Fruit fly (Drosophila melanogaster) whole organism, embryonic: ENCODE data around the gene Cyp303a1.

Source experiments
- ATbp ChIP-seq: fragments of 200-800 bp; sonication (Bioruptor generic); optimal IDR thresholded peaks from 2 replicates; lab custom pipeline; 2017; ENCODE audit warnings: missing biosample characterization, mild to moderate bottlenecking, missing genetic modification characterization, missing genetic modification reagents
- Aef1 ChIP-seq: fragments of 200-800 bp; sonication (Bioruptor generic); IDR thresholded peaks from 3 replicates; pipeline ENCODE4 v1.3.6; 2022; ENCODE audit warnings: missing biosample characterization, missing genetic modification characterization
- CG10321 ChIP-seq: fragments of 200-800 bp; sonication (Bioruptor generic); IDR thresholded peaks from 2 replicates; pipeline ENCODE4 v1.3.6; 2022; ENCODE audit warnings: missing biosample characterization, missing genetic modification characterization
- CG10543 ChIP-seq: fragments of 200-800 bp; sonication (Bioruptor generic); optimal IDR thresholded peaks from 3 replicates; lab custom pipeline; 2017; ENCODE audit warnings: missing biosample characterization, mild to moderate bottlenecking, missing genetic modification characterization, moderate library complexity
- CG11695 ChIP-seq: fragments of 200-800 bp; sonication (Bioruptor generic); IDR thresholded peaks from 3 replicates; pipeline ENCODE4 v1.3.6; 2022; ENCODE audit warnings: missing biosample characterization, missing genetic modification characterization
- CG12391 ChIP-seq: fragments of 200-800 bp; sonication (Bioruptor generic); optimal IDR thresholded peaks from 3 replicates; lab custom pipeline; 2018; ENCODE audit warnings: missing biosample characterization, mild to moderate bottlenecking, missing genetic modification characterization, moderate library complexity
- CG12769 ChIP-seq: fragments of 200-800 bp; sonication (Bioruptor generic); optimal IDR thresholded peaks from 2 replicates; lab custom pipeline; 2019; ENCODE audit warnings: missing biosample characterization, mild to moderate bottlenecking, missing genetic modification characterization, moderate library complexity
- CG15514 ChIP-seq: fragments of 200-800 bp; sonication (Bioruptor generic); optimal IDR thresholded peaks from 3 replicates; lab custom pipeline; 2017; ENCODE audit warnings: missing biosample characterization, missing genetic modification characterization, mild to moderate bottlenecking, moderate library complexity, missing genetic modification reagents
- CG16815 ChIP-seq: fragments of 200-800 bp; sonication (Bioruptor generic); optimal IDR thresholded peaks from 3 replicates; lab custom pipeline; 2017; ENCODE audit warnings: missing biosample characterization, mild to moderate bottlenecking, missing genetic modification characterization
- CG2712 ChIP-seq: fragments of 200-800 bp; optimal IDR thresholded peaks from 3 replicates; lab custom pipeline; 2019; ENCODE audit warnings: missing biosample characterization, mild to moderate bottlenecking, missing genetic modification characterization, moderate library complexity
- CG31441 ChIP-seq: fragments of 200-800 bp; sonication (Bioruptor generic); IDR thresholded peaks from 2 replicates; pipeline ENCODE4 v1.3.6; 2022; ENCODE audit warnings: missing biosample characterization, missing genetic modification characterization
- CG34376 ChIP-seq: fragments of 200-800 bp; sonication (Bioruptor generic); optimal IDR thresholded peaks from 2 replicates; lab custom pipeline; 2018; ENCODE audit warnings: missing biosample characterization, mild to moderate bottlenecking, missing genetic modification characterization
- CG42726 ChIP-seq: fragments of 200-800 bp; sonication (Bioruptor generic); IDR thresholded peaks from 2 replicates; pipeline ENCODE4 v1.3.6; 2022; ENCODE audit warnings: missing biosample characterization, missing genetic modification characterization; ENCODE audit not compliant: partially characterized antibody
- CG4328 ChIP-seq: fragments of 200-800 bp; sonication (Bioruptor generic); optimal IDR thresholded peaks from 3 replicates; lab custom pipeline; 2017; ENCODE audit warnings: missing biosample characterization, missing genetic modification reagents, missing genetic modification characterization
- CG9876 ChIP-seq: fragments of 200-800 bp; sonication (Bioruptor generic); optimal IDR thresholded peaks from 2 replicates; lab custom pipeline; 2016; ENCODE audit warnings: missing biosample characterization, missing genetic modification characterization
- CoRest ChIP-seq: fragments of 200-800 bp; sonication (Bioruptor generic); optimal IDR thresholded peaks from 3 replicates; lab custom pipeline; 2018; ENCODE audit warnings: missing biosample characterization, mild to moderate bottlenecking, missing genetic modification characterization, moderate library complexity
- D19A ChIP-seq: fragments of 200-800 bp; optimal IDR thresholded peaks from 3 replicates; lab custom pipeline; 2019; ENCODE audit warnings: missing biosample characterization, mild to moderate bottlenecking, missing genetic modification characterization, moderate library complexity
- E2f1 ChIP-seq: fragments of 200-800 bp; sonication (Bioruptor generic); IDR thresholded peaks from 2 replicates; pipeline ENCODE4 v1.3.6; 2022; ENCODE audit warnings: missing biosample characterization, missing genetic modification characterization
- GATAe ChIP-seq: fragments of 200-800 bp; sonication (Bioruptor generic); conservative IDR thresholded peaks from 2 replicates; pipeline ENCODE4 v1.3.6; 2022; ENCODE audit warnings: missing biosample characterization, missing genetic modification characterization
- H15 ChIP-seq: fragments of 200-800 bp; sonication (Bioruptor generic); IDR thresholded peaks from 3 replicates; pipeline ENCODE4 v1.3.6; 2022; ENCODE audit warnings: missing biosample characterization, missing genetic modification characterization
- Hr51 ChIP-seq, 2 experiments: fragments of 200-800 bp; sonication (Bioruptor generic); optimal IDR thresholded peaks; 2 replicates in 1 of 2; 3 replicates in 1 of 2; lab custom pipeline; 2016 to 2018; ENCODE audit warnings: missing biosample characterization in 2 of 2, missing genetic modification characterization in 2 of 2, mild to moderate bottlenecking in 1 of 2, moderate library complexity in 1 of 2
- Hr78 ChIP-seq, 2 experiments: fragments of 200-800 bp in 1 of 2; fragments of >200 bp in 1 of 2; sonication (Bioruptor generic) in 1 of 2; optimal IDR thresholded peaks; 2 replicates each; lab custom pipeline; 2017 to 2019; ENCODE audit warnings: missing biosample characterization in 2 of 2, missing genetic modification characterization in 2 of 2, mild to moderate bottlenecking in 1 of 2, moderate library complexity in 1 of 2
- MBD-R2 ChIP-seq: fragments of 200-800 bp; sonication (Bioruptor generic); IDR thresholded peaks from 2 replicates; pipeline ENCODE4 v1.3.6; 2022; ENCODE audit warnings: missing biosample characterization, missing genetic modification characterization
- Meics ChIP-seq: fragments of 200-800 bp; sonication (Bioruptor generic); optimal IDR thresholded peaks from 2 replicates; lab custom pipeline; 2017; ENCODE audit warnings: missing biosample characterization, mild to moderate bottlenecking, missing genetic modification characterization
- Myb ChIP-seq: fragments of 200-800 bp; sonication (Bioruptor generic); optimal IDR thresholded peaks from 2 replicates; lab custom pipeline; 2016; ENCODE audit warnings: missing biosample characterization, missing genetic modification characterization
- Oli ChIP-seq: fragments of 200-800 bp; sonication (Bioruptor generic); optimal IDR thresholded peaks from 2 replicates; lab custom pipeline; 2018; ENCODE audit warnings: missing biosample characterization, mild to moderate bottlenecking, missing genetic modification characterization, moderate library complexity
- Pdp1 ChIP-seq, 2 experiments: fragments of 200-800 bp; sonication (Bioruptor generic); optimal IDR thresholded peaks; 3 replicates each; lab custom pipeline; 2016; ENCODE audit warnings: missing biosample characterization in 2 of 2, missing genetic modification characterization in 2 of 2, mild to moderate bottlenecking in 1 of 2, moderate library complexity in 1 of 2
- Ptx1 ChIP-seq: fragments of 200-800 bp; sonication (Bioruptor generic); IDR thresholded peaks from 2 replicates; pipeline ENCODE4 v1.3.6; 2022; ENCODE audit warnings: missing biosample characterization, missing genetic modification characterization
- Trl ChIP-seq, 3 experiments: fragments of >200 bp in 2 of 3; fragments of 200-800 bp in 1 of 3; sonication (Bioruptor generic) in 1 of 3; optimal IDR thresholded peaks; 2 replicates in 1 of 3; 3 replicates in 2 of 3; lab custom pipeline; 2016 to 2017; ENCODE audit warnings: missing biosample characterization in 1 of 3, missing genetic modification characterization in 1 of 3
- Xrp1 ChIP-seq: fragments of 200-800 bp; sonication (Bioruptor generic); IDR thresholded peaks from 2 replicates; pipeline ENCODE4 v1.3.6; 2022; ENCODE audit warnings: missing biosample characterization, missing genetic modification characterization
- abd-A ChIP-seq: fragments of 200-800 bp; sonication (Bioruptor generic); optimal IDR thresholded peaks from 3 replicates; lab custom pipeline; 2019; ENCODE audit warnings: missing biosample characterization, mild to moderate bottlenecking, missing genetic modification characterization, moderate library complexity
- bab2 ChIP-seq: fragments of 200-800 bp; sonication (Bioruptor generic); optimal IDR thresholded peaks from 2 replicates; lab custom pipeline; 2016; ENCODE audit warnings: missing biosample characterization, missing genetic modification characterization
- crp ChIP-seq, 2 experiments: fragments of 200-800 bp; sonication (Bioruptor generic); optimal IDR thresholded peaks; 2 replicates in 1 of 2; 3 replicates in 1 of 2; lab custom pipeline; 2017; ENCODE audit warnings: missing biosample characterization in 2 of 2, missing genetic modification characterization in 2 of 2, mild to moderate bottlenecking in 1 of 2, moderate library complexity in 1 of 2
- eyg ChIP-seq: fragments of 200-800 bp; sonication (Bioruptor generic); optimal IDR thresholded peaks from 3 replicates; lab custom pipeline; 2016; ENCODE audit warnings: missing biosample characterization, missing genetic modification characterization
- gsb-n ChIP-seq: fragments of 200-800 bp; sonication (Bioruptor generic); optimal IDR thresholded peaks from 3 replicates; lab custom pipeline; 2018; ENCODE audit warnings: missing biosample characterization, mild to moderate bottlenecking, missing genetic modification characterization
- hbn ChIP-seq: fragments of 200-800 bp; sonication (Bioruptor generic); IDR thresholded peaks from 2 replicates; pipeline ENCODE4 v1.3.6; 2022; ENCODE audit warnings: missing biosample characterization, missing genetic modification characterization; ENCODE audit not compliant: partially characterized antibody
- jing ChIP-seq: fragments of 200-800 bp; sonication (Bioruptor generic); optimal IDR thresholded peaks from 2 replicates; lab custom pipeline; 2018; ENCODE audit warnings: missing biosample characterization, mild to moderate bottlenecking, missing genetic modification characterization
- lov ChIP-seq, 2 experiments: fragments of 200-800 bp in 1 of 2; fragments of >200 bp in 1 of 2; sonication (Bioruptor generic) in 1 of 2; IDR thresholded peaks in 1 of 2; optimal IDR thresholded peaks in 1 of 2; 2 replicates in 1 of 2; 3 replicates in 1 of 2; pipeline versions ENCODE4 v1.3.6 to Lab custom; 2017 to 2022; ENCODE audit warnings: missing biosample characterization in 1 of 2, missing genetic modification characterization in 1 of 2
- oc ChIP-seq: fragments of 200-800 bp; sonication (Bioruptor generic); optimal IDR thresholded peaks from 2 replicates; lab custom pipeline; 2018; ENCODE audit warnings: missing biosample characterization, mild to moderate bottlenecking, missing genetic modification characterization, moderate library complexity
- pfk ChIP-seq: fragments of 200-800 bp; sonication (Bioruptor generic); optimal IDR thresholded peaks from 2 replicates; lab custom pipeline; 2018; ENCODE audit warnings: missing biosample characterization, mild to moderate bottlenecking, missing genetic modification characterization, moderate library complexity
- sd ChIP-seq: fragments of 200-800 bp; sonication (Bioruptor generic); optimal IDR thresholded peaks from 3 replicates; lab custom pipeline; 2018; ENCODE audit warnings: missing biosample characterization, mild to moderate bottlenecking, missing genetic modification characterization, moderate library complexity
- sqz ChIP-seq: fragments of 200-800 bp; sonication (Bioruptor generic); optimal IDR thresholded peaks from 3 replicates; lab custom pipeline; 2018; ENCODE audit warnings: missing biosample characterization, mild to moderate bottlenecking, missing genetic modification characterization
- ssp ChIP-seq: fragments of 200-800 bp; sonication (Bioruptor generic); IDR thresholded peaks from 2 replicates; pipeline ENCODE4 v1.3.6; 2022; ENCODE audit warnings: missing biosample characterization, missing genetic modification characterization
- trh ChIP-seq: fragments of 200-800 bp; sonication (Bioruptor generic); optimal IDR thresholded peaks from 2 replicates; lab custom pipeline; 2016; ENCODE audit warnings: missing biosample characterization, missing genetic modification characterization
- usp ChIP-seq: fragments of >200 bp; optimal IDR thresholded peaks from 2 replicates; lab custom pipeline; 2017; ENCODE audit warnings: missing biosample characterization, missing genetic modification characterization
- zen ChIP-seq: fragments of 200-800 bp; sonication (Bioruptor generic); optimal IDR thresholded peaks from 3 replicates; lab custom pipeline; 2018; ENCODE audit warnings: missing biosample characterization, mild to moderate bottlenecking, missing genetic modification characterization, moderate library complexity
- zf30C ChIP-seq: fragments of 200-800 bp; sonication (Bioruptor generic); optimal IDR thresholded peaks from 3 replicates; lab custom pipeline; 2018; ENCODE audit warnings: missing biosample characterization, mild to moderate bottlenecking, missing genetic modification characterization

Gene Cyp303a1

DNA sequence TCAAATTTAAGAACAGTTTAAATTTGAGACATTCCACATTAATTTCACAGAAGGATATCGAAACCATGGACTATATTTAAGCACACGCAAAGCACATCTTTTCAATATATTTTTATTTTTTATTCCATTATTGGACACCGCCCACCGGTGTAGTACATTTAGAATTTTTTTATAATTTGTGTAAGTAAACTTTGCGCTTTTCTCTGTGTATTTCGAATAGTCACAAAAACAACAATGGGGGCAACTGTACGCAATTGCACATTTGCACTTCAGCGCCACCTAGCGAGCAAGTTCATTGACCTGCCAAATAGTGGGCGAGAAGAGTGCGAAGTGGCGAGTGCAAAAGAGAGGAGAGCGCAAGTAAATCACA lies 18.2 kb upstream of the Cyp303a1 start (continued):
- TF ChIP-seq eyg (GFP tag; lab: Kevin White, UChicago) (peak; percentile 42), bab2 (GFP tag; lab: Kevin White, UChicago) (peak; percentile 16), MBD-R2 (GFP tag; lab: Robert Waterston, UW) (no peak), Meics (GFP tag; lab: Kevin White, UChicago) (peak; percentile 73), Ptx1 (GFP tag; lab: Robert Waterston, UW) (peak; percentile 35), CG31441 (GFP tag; lab: Robert Waterston, UW) (peak; percentile 61), D19A (peak; percentile 42), CG4328 (GFP tag; lab: Kevin White, UChicago) (no peak), H15 (GFP tag; lab: Robert Waterston, UW) (no peak), CG2712 (tag; lab: Kevin White, UChicago) (peak; percentile 44), sqz (GFP tag; lab: Kevin White, UChicago) (no peak), CG12769 (tag; lab: Kevin White, UChicago) (peak; percentile 25), gsb-n (tag; lab: Kevin White, UChicago) (peak; percentile 2), CG12391 (tag; lab: Kevin White, UChicago) (peak; percentile 51), E2f1 (GFP tag; lab: Robert Waterston, UW) (peak; percentile 15; the same call in 1 of the 2 replicates), GATAe (GFP tag; lab: Robert Waterston, UW) (no peak), CG11695 (0 out of 3 replicates have a peak, but pooled peaks have one; percentile 51), oc (no peak), Xrp1 (GFP tag; lab: Robert Waterston, UW) (peak; percentile 38; the same call in 1 of the 2 replicates), Oli (tag; lab: Kevin White, UChicago) (peak; percentile 62), CG15514 (GFP tag; lab: Kevin White, UChicago) (peak; percentile 45), CoRest (tag; lab: Kevin White, UChicago) (peak; percentile 66), zf30C (GFP tag; lab: Kevin White, UChicago) (no peak)

DNA sequence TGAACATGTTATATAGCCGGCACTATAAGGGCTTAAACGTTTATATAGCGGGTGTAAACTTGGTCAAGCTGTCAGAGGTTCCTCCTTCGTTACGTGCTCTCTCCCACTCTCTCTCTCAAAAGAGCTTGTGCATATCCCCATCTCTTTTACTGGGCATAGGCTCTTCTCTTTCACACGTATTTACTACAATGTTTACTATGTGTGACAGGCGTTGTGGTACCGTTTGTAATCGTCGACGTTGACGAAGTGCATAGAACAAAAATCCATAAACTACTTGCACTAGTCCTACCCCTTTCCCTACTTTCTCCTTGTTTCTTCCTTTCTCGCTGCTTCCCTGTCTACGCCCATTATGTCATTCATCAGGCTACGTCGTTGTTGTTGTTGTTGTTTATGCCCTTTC lies 17.2 kb upstream of the Cyp303a1 start:
- peak in 1 of 2 experiments; percentile 11 for TF ChIP-seq Pdp1 (GFP tag; optimal IDR thresholded peaks at IDR 0.05; lab: Kevin White, UChicago)
- TF ChIP-seq zen = peak; percentile 0
- TF ChIP-seq Hr78 (GFP tag; optimal IDR thresholded peaks at IDR 0.05; lab: Kevin White, UChicago) = no peak
- TF ChIP-seq crp (GFP tag; optimal IDR thresholded peaks at IDR 0.05; lab: Kevin White, UChicago) = peak in 1 of 2 experiments; percentile 5
- peak; percentile 7 for TF ChIP-seq pfk (GFP tag; lab: Kevin White, UChicago)
- no peak for TF ChIP-seq Ptx1 (GFP tag; lab: Robert Waterston, UW)
- no peak for TF ChIP-seq trh (GFP tag; lab: Kevin White, UChicago)
- TF ChIP-seq hbn (GFP tag; lab: Robert Waterston, UW) = no peak
- TF ChIP-seq CG16815 (GFP tag; lab: Kevin White, UChicago) = no peak
- 0 out of 2 replicates have a peak, but pooled peaks have one; percentile 26 for TF ChIP-seq CG10321 (GFP tag; lab: Robert Waterston, UW)
- peak; percentile 40 to 42 for TF ChIP-seq Trl (optimal IDR thresholded peaks at IDR 0.05; lab: Kevin White, UChicago)
- no peak for TF ChIP-seq Trl (GFP tag; optimal IDR thresholded peaks at IDR 0.05; lab: Kevin White, UChicago)

DNA sequence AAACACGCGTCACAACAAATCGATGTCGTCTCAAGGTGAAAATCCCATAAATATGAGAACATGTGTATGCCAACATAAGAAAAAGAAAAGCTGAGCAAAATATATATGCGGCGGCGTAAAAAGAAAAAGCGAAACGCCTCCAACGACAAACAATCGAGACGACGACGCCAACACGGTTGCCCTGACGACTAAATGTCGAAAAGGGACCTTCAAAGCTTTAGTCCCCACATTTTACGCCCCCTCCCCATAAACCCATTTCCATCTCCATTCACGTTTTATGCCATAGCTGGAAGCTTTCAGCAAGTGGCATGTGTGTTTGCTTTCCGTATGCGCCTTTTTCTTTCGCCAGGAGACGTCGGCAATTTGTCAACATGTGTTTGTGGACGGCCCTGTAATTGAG lies 16.1 kb upstream of the Cyp303a1 start:
- TF ChIP-seq CG9876 (GFP tag; lab: Kevin White, UChicago) = no peak
- peak; percentile 5 for TF ChIP-seq sd
- no peak for TF ChIP-seq jing (GFP tag; lab: Kevin White, UChicago)
- no peak for TF ChIP-seq lov (optimal IDR thresholded peaks at IDR 0.05; lab: Kevin White, UChicago)
- no peak for TF ChIP-seq lov (GFP tag; IDR thresholded peaks at IDR 0.05; lab: Robert Waterston, UW)
- no peak for TF ChIP-seq usp
- TF ChIP-seq Myb (GFP tag; lab: Kevin White, UChicago) = no peak
- TF ChIP-seq CG34376 (GFP tag; lab: Kevin White, UChicago) = no peak
- no peak for TF ChIP-seq CG42726
- peak; percentile 48 for TF ChIP-seq CG10543 (GFP tag; lab: Kevin White, UChicago)
- no peak for TF ChIP-seq ATbp (GFP tag; lab: Kevin White, UChicago)
- TF ChIP-seq Aef1 (GFP tag; lab: Robert Waterston, UW) = no peak
- TF ChIP-seq ssp (GFP tag; lab: Robert Waterston, UW) = no peak
- TF ChIP-seq Hr51 (GFP tag; optimal IDR thresholded peaks at IDR 0.05; lab: Kevin White, UChicago) = no peak
- peak; percentile 78 for TF ChIP-seq abd-A (tag; lab: Kevin White, UChicago)
